Fruit fly (Drosophila melanogaster) whole organism, pupa: Measurements from ENCODE around the gene pyx.

Experiments
- CG10348 ChIP-seq: fragments of 200-800 bp; sonication (Bioruptor generic); IDR thresholded peaks from 2 replicates; pipeline ENCODE4 v1.3.6; 2022; ENCODE audit warnings: missing biosample characterization, missing genetic modification characterization
- CG12605 ChIP-seq: fragments of 200-800 bp; sonication (Bioruptor generic); IDR thresholded peaks from 2 replicates; pipeline ENCODE4 v1.3.6; 2022; ENCODE audit warnings: missing biosample characterization, missing genetic modification characterization
- CG13204 ChIP-seq: fragments of 200-800 bp; sonication (Bioruptor generic); optimal IDR thresholded peaks from 2 replicates; lab custom pipeline; 2018; ENCODE audit warnings: missing biosample characterization, mild to moderate bottlenecking, missing genetic modification characterization, moderate library complexity
- CG14655 ChIP-seq: fragments of 200-800 bp; sonication (Bioruptor generic); optimal IDR thresholded peaks from 3 replicates; lab custom pipeline; 2017; ENCODE audit warnings: mild to moderate bottlenecking, missing biosample characterization, missing genetic modification reagents, missing genetic modification characterization
- CG15710 ChIP-seq: fragments of 200-800 bp; sonication (Bioruptor generic); optimal IDR thresholded peaks from 2 replicates; lab custom pipeline; 2018; ENCODE audit warnings: missing biosample characterization, mild to moderate bottlenecking, missing genetic modification characterization, moderate library complexity
- CG17806 ChIP-seq: fragments of 200-800 bp; sonication (Bioruptor generic); optimal IDR thresholded peaks from 2 replicates; lab custom pipeline; 2018; ENCODE audit warnings: missing biosample characterization, mild to moderate bottlenecking, missing genetic modification characterization, moderate library complexity
- CG32121 ChIP-seq: fragments of 200-800 bp; sonication (Bioruptor generic); IDR thresholded peaks from 2 replicates; pipeline ENCODE4 v1.3.6; 2022; ENCODE audit warnings: missing biosample characterization, missing genetic modification characterization
- CG34367 ChIP-seq: fragments of 200-800 bp; sonication (Bioruptor generic); optimal IDR thresholded peaks from 2 replicates; lab custom pipeline; 2018; ENCODE audit warnings: missing biosample characterization, mild to moderate bottlenecking, missing genetic modification characterization
- CG4496 ChIP-seq: fragments of 200-800 bp; sonication (Bioruptor generic); IDR thresholded peaks from 3 replicates; pipeline ENCODE4 v1.3.6; 2022; ENCODE audit warnings: missing biosample characterization, missing genetic modification characterization
- CG8159 ChIP-seq: fragments of 200-800 bp; sonication (Bioruptor generic); optimal IDR thresholded peaks from 3 replicates; lab custom pipeline; 2018; ENCODE audit warnings: missing biosample characterization, mild to moderate bottlenecking, missing genetic modification characterization, moderate library complexity
- CG8301 ChIP-seq: fragments of 200-800 bp; sonication (Bioruptor generic); optimal IDR thresholded peaks from 2 replicates; lab custom pipeline; 2018; ENCODE audit warnings: missing biosample characterization, mild to moderate bottlenecking, missing genetic modification characterization
- CG9948 ChIP-seq: fragments of 200-800 bp; sonication (Bioruptor generic); optimal IDR thresholded peaks from 2 replicates; lab custom pipeline; 2018; ENCODE audit warnings: missing biosample characterization, mild to moderate bottlenecking, missing genetic modification characterization, moderate library complexity
- D1 ChIP-seq: fragments of 200-800 bp; sonication (Bioruptor generic); optimal IDR thresholded peaks from 2 replicates; lab custom pipeline; 2018; ENCODE audit warnings: missing biosample characterization, mild to moderate bottlenecking, missing genetic modification characterization, moderate library complexity
- EcR ChIP-seq: fragments of 200-800 bp; sonication (Bioruptor generic); optimal IDR thresholded peaks from 3 replicates; lab custom pipeline; 2019; ENCODE audit warnings: missing biosample characterization, missing genetic modification characterization, mild to moderate bottlenecking, moderate library complexity, missing genetic modification reagents
- Ets98B ChIP-seq: fragments of 200-800 bp; sonication (Bioruptor generic); IDR thresholded peaks from 2 replicates; pipeline ENCODE4 v1.3.6; 2022; ENCODE audit warnings: missing biosample characterization, missing genetic modification characterization
- Pif1A ChIP-seq: fragments of 200-800 bp; sonication (Bioruptor generic); optimal IDR thresholded peaks from 3 replicates; lab custom pipeline; 2016; ENCODE audit warnings: missing biosample characterization, missing genetic modification characterization
- Pif1B ChIP-seq: fragments of 200-800 bp; sonication (Bioruptor generic); optimal IDR thresholded peaks from 3 replicates; lab custom pipeline; 2016; ENCODE audit warnings: missing biosample characterization, missing genetic modification characterization
- Snoo ChIP-seq: fragments of 200-800 bp; sonication (Bioruptor generic); optimal IDR thresholded peaks from 3 replicates; lab custom pipeline; 2017; ENCODE audit warnings: missing biosample characterization, mild to moderate bottlenecking, missing genetic modification characterization, inconsistent platforms
- fd96Ca ChIP-seq: fragments of 200-800 bp; sonication (Bioruptor generic); IDR thresholded peaks from 3 replicates; pipeline ENCODE4 v1.3.6; 2022; ENCODE audit warnings: missing biosample characterization, missing genetic modification characterization
- gl ChIP-seq: fragments of 200-800 bp; sonication (Bioruptor generic); optimal IDR thresholded peaks from 2 replicates; lab custom pipeline; 2018; ENCODE audit warnings: missing biosample characterization, mild to moderate bottlenecking, missing genetic modification characterization
- rn ChIP-seq: fragments of 200-800 bp; sonication (Bioruptor generic); IDR thresholded peaks from 2 replicates; pipeline ENCODE4 v1.3.6; 2022; ENCODE audit warnings: missing biosample characterization, missing genetic modification characterization

pyx gene

DNA sequence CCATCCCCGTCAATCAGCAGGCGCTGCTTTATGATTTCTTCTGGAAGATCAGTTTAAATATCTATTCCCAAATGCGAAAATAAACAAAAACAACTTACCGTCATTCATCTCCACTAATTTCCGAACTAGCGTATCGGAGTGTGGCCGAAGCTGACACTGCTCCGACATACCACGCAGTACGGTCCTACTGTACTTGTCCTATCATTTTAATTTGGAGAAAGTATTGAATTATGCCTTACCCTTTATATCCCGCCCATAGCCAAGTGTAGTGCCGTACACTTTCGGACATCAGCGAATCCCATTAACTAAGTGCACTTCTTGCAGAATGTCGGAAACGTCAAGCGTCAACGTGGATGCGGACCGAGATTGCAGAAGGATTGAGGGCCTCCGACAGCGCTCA lies 10.3 kb downstream of the pyx start, which contains the start of the genes thoc7 and Dis3l2:
TSS of gene thoc7 (minus strand) at position 168 of the 400 bp plus-strand sequence.
TSS of gene Dis3l2 (plus strand) at position 190 of the 400 bp plus-strand sequence.
- TF ChIP-seq CG15710 (tag; lab: Kevin White, UChicago) (no peak), CG34367 (tag; lab: Kevin White, UChicago) (no peak), CG8301 (tag; lab: Kevin White, UChicago) (no peak), CG13204 (GFP tag; lab: Kevin White, UChicago) (no peak), fd96Ca (GFP tag; lab: Robert Waterston, UW) (no peak), CG9948 (tag; lab: Kevin White, UChicago) (no peak), Pif1A (no peak), CG8159 (tag; lab: Kevin White, UChicago) (no peak), CG14655 (GFP tag; lab: Kevin White, UChicago) (no peak), Ets98B (GFP tag; lab: Robert Waterston, UW) (no peak), CG12605 (no peak), rn (GFP tag; lab: Robert Waterston, UW) (no peak), CG10348 (no peak), CG32121 (GFP tag; lab: Robert Waterston, UW) (no peak), Pif1B (GFP tag; lab: Kevin White, UChicago) (no peak), EcR (GFP tag; lab: Kevin White, UChicago) (no peak), gl (tag; lab: Kevin White, UChicago) (no peak), Snoo (no peak), D1 (tag; lab: Kevin White, UChicago) (no peak), CG17806 (tag; lab: Kevin White, UChicago) (no peak)
- TF ChIP-seq, all 21 proteins: peak for 0

DNA sequence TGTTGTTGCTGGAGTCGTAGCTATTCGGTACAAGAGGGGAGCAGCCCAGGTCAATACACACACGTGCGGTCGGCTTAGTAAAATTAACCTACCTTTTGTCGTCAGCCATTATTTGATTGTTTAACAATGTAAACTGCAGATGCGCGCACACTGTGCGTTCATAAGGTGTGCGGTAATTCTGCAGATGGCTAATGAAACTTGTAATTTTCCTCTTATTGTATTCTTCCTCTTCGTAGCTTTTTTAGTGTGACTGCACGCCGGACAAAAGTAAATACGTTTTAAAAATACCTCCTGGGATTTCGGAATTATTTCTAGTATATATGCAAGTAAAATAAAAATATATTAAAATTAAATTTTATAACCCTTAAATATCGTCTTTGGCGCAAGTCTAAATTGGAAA lies 11.7 kb downstream of the pyx start, which contains the start of gene Prp4k:
TSS of gene Prp4k (minus strand) at position 258 of the 400 bp plus-strand sequence.
- TF ChIP-seq EcR (GFP tag; lab: Kevin White, UChicago) = peak; percentile 48
- TF ChIP-seq fd96Ca (GFP tag; lab: Robert Waterston, UW) = no peak
- TF ChIP-seq D1 (tag; lab: Kevin White, UChicago) = no peak
- TF ChIP-seq CG4496 (GFP tag; lab: Robert Waterston, UW) = 0 out of 3 replicates have a peak, but pooled peaks have one; percentile 36
- TF ChIP-seq CG8301 (tag; lab: Kevin White, UChicago) = no peak
- TF ChIP-seq CG14655 (GFP tag; lab: Kevin White, UChicago) = no peak

DNA sequence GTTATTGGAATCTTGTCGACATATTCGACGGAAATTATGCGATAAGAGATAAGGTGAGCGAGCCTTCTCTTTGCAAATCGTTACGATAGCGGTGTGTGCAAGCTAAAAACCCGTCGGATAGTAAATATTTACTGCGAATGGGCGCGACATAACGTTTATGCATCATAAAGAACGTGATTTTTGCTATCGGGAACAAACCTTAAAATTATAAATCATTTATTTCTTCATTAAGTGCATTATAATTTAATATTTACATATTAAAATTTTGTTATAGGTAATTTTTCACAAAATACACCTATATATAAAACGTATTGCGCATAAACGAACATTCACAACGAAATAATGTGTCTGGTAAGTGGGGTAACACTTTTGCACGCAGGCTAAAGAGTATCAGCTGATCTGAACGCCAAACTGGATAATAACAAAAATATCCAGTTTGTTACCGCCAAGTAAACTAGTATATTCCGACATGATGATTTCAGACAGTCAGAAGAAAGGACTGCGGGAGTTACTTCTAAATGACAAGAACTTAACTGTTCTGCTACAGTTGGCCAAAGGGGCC lies 17.1 kb downstream of the pyx start, which contains the start of the genes Gk1 and CG13876:
TSS of gene Gk1 (minus strand) at position 122 of the 562 bp plus-strand sequence.
TSS of gene CG13876 (plus strand) at position 412 of the 562 bp plus-strand sequence.
- TF ChIP-seq CG14655 (GFP tag; lab: Kevin White, UChicago) (no peak), Pif1B (GFP tag; lab: Kevin White, UChicago) (no peak), gl (tag; lab: Kevin White, UChicago) (peak; percentile 92), fd96Ca (GFP tag; lab: Robert Waterston, UW) (peak; percentile 90), EcR (GFP tag; lab: Kevin White, UChicago) (peak; percentile 59), CG15710 (tag; lab: Kevin White, UChicago) (peak; percentile 98), CG32121 (GFP tag; lab: Robert Waterston, UW) (peak; percentile 97), Pif1A (no peak), CG34367 (tag; lab: Kevin White, UChicago) (peak; percentile 96), CG12605 (peak; percentile 97), CG17806 (tag; lab: Kevin White, UChicago) (peak; percentile 96), CG8301 (tag; lab: Kevin White, UChicago) (peak; percentile 96), CG8159 (tag; lab: Kevin White, UChicago) (peak; percentile 98), CG9948 (tag; lab: Kevin White, UChicago) (peak; percentile 94), Snoo (peak; percentile 94), CG13204 (GFP tag; lab: Kevin White, UChicago) (no peak), D1 (tag; lab: Kevin White, UChicago) (no peak), CG4496 (GFP tag; lab: Robert Waterston, UW) (peak; percentile 96), Ets98B (GFP tag; lab: Robert Waterston, UW) (peak; percentile 97), CG10348 (peak; percentile 64; the same call in 1 of the 2 replicates), rn (GFP tag; lab: Robert Waterston, UW) (peak; percentile 88)

DNA sequence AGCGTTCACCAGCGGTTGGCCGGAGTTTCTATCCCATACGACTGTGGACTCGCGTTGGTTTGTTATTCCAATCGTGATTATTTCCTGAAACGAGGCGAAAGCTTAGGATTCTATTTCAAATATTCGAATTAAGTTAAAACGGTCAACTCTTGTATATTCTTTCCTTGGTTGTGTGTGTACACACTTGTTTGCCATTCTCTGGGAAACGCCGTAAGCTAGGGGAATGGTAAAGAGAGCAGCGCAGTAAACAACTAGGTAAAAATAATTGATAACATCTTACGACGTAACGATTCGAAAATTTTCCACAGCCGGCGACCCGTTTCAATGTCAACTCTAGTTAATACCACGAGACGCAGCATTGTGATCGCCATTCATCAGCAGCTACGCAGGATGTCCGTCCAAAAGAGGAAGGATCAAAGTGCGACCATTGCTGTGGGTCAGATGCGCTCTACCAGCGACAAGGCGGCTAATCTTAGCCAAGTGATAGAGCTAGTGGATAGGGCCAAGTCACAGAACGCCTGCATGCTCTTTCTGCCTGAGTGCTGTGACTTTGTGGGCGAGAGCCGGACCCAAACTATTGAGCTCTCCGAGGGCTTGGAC lies 19.2 kb downstream of the pyx start, which contains the start of gene NitFhit:
TSS of gene NitFhit (plus strand) at position 195 of the 600 bp plus-strand sequence.
- no peak for TF ChIP-seq D1 (tag; lab: Kevin White, UChicago)
- TF ChIP-seq gl (tag; lab: Kevin White, UChicago) = peak; percentile 29

DNA sequence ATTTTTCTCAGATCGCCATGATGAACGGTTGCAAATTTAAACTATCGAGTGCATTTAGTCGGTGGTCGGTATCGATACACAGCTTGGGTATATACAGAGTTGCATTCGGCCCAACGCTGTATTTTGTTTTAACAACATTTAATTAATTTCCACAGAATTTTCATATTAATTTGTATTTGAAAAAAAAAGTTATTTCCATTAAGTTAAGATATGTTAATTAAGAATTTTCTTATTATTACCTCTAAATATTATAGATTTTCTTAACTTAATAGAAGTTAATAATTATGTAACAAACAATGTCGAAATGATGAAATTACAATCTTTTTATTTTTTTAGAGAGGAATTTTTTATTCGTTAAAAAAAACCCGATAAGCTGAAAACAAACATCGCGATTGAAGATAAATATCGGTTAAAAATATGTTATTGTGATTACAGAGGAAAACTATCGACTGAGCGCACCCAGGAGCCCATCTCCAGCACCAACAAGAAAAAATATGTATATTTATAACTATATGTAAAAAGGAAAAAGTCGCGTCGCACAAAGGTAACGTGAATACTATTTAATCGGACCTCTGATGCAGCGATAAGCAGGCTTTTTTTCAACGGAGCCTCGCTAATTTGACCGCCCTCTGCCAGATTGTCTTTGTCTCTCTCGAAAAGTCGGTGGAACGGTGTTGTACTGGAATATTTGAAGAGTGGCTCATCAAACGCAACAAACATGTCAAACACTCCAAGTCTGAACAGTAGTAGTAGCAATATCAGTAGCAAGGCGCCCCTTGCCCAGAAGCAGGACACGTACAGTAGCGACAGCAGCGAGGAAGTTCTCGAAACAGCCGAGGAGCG lies 22.9 kb downstream of the pyx start, which contains the start of the genes rno and mri:
TSS of gene rno (minus strand) at position 9 of the 843 bp plus-strand sequence.
TSS of gene mri (plus strand) at position 421 of the 843 bp plus-strand sequence.
- no peak for TF ChIP-seq CG8301 (tag; lab: Kevin White, UChicago)
- TF ChIP-seq CG14655 (GFP tag; lab: Kevin White, UChicago) = no peak
- TF ChIP-seq CG10348 = no peak
- TF ChIP-seq CG4496 (GFP tag; lab: Robert Waterston, UW) = peak; percentile 64; the same call in 1 of the 3 replicates
- TF ChIP-seq gl (tag; lab: Kevin White, UChicago) = no peak
- no peak for TF ChIP-seq EcR (GFP tag; lab: Kevin White, UChicago)
- TF ChIP-seq CG34367 (tag; lab: Kevin White, UChicago) = peak; percentile 41
- TF ChIP-seq CG17806 (tag; lab: Kevin White, UChicago) = peak; percentile 44
- TF ChIP-seq Ets98B (GFP tag; lab: Robert Waterston, UW) = peak; percentile 36; the same call in 1 of the 2 replicates
- TF ChIP-seq rn (GFP tag; lab: Robert Waterston, UW) = peak; percentile 58
- TF ChIP-seq Pif1B (GFP tag; lab: Kevin White, UChicago) = no peak
- peak; percentile 53 for TF ChIP-seq CG9948 (tag; lab: Kevin White, UChicago)
- TF ChIP-seq Snoo = peak; percentile 22
- peak; percentile 61 for TF ChIP-seq CG15710 (tag; lab: Kevin White, UChicago)
- peak; percentile 66 for TF ChIP-seq CG8159 (tag; lab: Kevin White, UChicago)
